Fruit fly (Drosophila melanogaster): Measurements from ENCODE around the gene Ekar.

dm6 chr4:625898-626644, 20.3 kb downstream of the Ekar start, which contains the start of gene mav:
- TF ChIP-seq pad (GFP tag; optimal IDR thresholded peaks at IDR 0.05) (no peak), kay (GFP tag; ENCODE audit: borderline replicate concordance) (peak; percentile 74), Hr96 (GFP tag; optimal IDR thresholded peaks at IDR 0.05) (no peak), ovo (GFP tag; optimal IDR thresholded peaks at IDR 0.05) (no peak), CG1620 (GFP tag; optimal IDR thresholded peaks at IDR 0.05) (no peak), cnc (optimal IDR thresholded peaks at IDR 0.05) (no peak), CG14711 (tag; optimal IDR thresholded peaks at IDR 0.05) (no peak)
